Fruit fly (Drosophila melanogaster): ENCODE measurements around the gene CG11052.

Gene CG11052

dm6 chr3R:7980222-7980621, 28.9 kb downstream of the CG11052 start, which contains the start of gene Sfp84E:
Gene Sfp84E, minus strand, starts transcription at chr3R:7980322.
- TF ChIP-seq insv (optimal IDR thresholded peaks at IDR 0.05) (no peak), Myc (optimal IDR thresholded peaks at IDR 0.05) (no peak), ttk (optimal IDR thresholded peaks at IDR 0.05) (no peak)

dm6 chr3R:7978379-7979009, 30.6 kb downstream of the CG11052 start, which contains the start of the genes CD98hc and Os-C:
Gene CD98hc, minus strand, starts transcription at chr3R:7978428.
Gene Os-C, plus strand, starts transcription at chr3R:7978959.
- no peak for TF ChIP-seq insv (optimal IDR thresholded peaks at IDR 0.05)

- TF ChIP-seq Sin3A (optimal IDR thresholded peaks at IDR 0.05) (no peak), Myc (optimal IDR thresholded peaks at IDR 0.05) (no peak)
Measured at dm6 chr3R:7977011-7977925, 31.8 kb downstream of the CG11052 start.

DNA sequence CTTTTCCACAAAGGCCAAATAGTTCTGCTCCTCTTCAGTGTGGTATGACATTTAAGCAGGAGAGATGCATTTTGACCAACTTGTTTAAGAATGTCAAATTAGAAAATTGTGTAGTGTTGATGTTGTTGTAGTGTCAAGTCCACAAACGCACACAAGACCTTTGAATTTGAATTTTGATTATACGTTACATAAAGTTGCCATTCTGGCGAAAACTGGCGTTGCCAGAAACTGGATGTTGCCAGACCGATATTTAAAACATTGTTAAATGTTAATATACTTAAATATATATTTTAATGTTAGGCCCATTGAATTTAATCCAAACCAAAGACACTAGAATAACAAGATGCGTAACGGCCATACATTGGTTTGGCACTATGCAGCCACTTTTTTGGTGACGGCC, 36.0 kb downstream of the CG11052 start:
- TF ChIP-seq Sin3A (optimal IDR thresholded peaks at IDR 0.05), result no peak
- TF ChIP-seq psq (optimal IDR thresholded peaks at IDR 0.05), result no peak
- no peak for TF ChIP-seq h (optimal IDR thresholded peaks at IDR 0.05)
- no peak for TF ChIP-seq insv (optimal IDR thresholded peaks at IDR 0.05)
- no peak for TF ChIP-seq ttk (optimal IDR thresholded peaks at IDR 0.05)
- no peak for TF ChIP-seq Myc (optimal IDR thresholded peaks at IDR 0.05)

dm6 chr3R:7972179-7972578, 36.9 kb downstream of the CG11052 start:
- TF ChIP-seq Sin3A (optimal IDR thresholded peaks at IDR 0.05) (no peak), h (optimal IDR thresholded peaks at IDR 0.05) (no peak), psq (optimal IDR thresholded peaks at IDR 0.05) (no peak), insv (optimal IDR thresholded peaks at IDR 0.05) (no peak), ttk (optimal IDR thresholded peaks at IDR 0.05) (no peak), Myc (optimal IDR thresholded peaks at IDR 0.05) (no peak)

dm6 chr3R:7970640-7971039, 38.5 kb downstream of the CG11052 start:
- TF ChIP-seq insv (optimal IDR thresholded peaks at IDR 0.05), result no peak
- no peak for TF ChIP-seq Myc (optimal IDR thresholded peaks at IDR 0.05)
- TF ChIP-seq Sin3A (optimal IDR thresholded peaks at IDR 0.05), result no peak
- TF ChIP-seq ttk (optimal IDR thresholded peaks at IDR 0.05), result no peak
- no peak for TF ChIP-seq h (optimal IDR thresholded peaks at IDR 0.05)
- TF ChIP-seq psq (optimal IDR thresholded peaks at IDR 0.05), result no peak

dm6 chr3R:7969702-7970175, 39.4 kb downstream of the CG11052 start:
- TF ChIP-seq ttk (optimal IDR thresholded peaks at IDR 0.05) (no peak), Sin3A (optimal IDR thresholded peaks at IDR 0.05) (no peak), insv (optimal IDR thresholded peaks at IDR 0.05) (no peak), psq (optimal IDR thresholded peaks at IDR 0.05) (no peak), Myc (optimal IDR thresholded peaks at IDR 0.05) (no peak), h (optimal IDR thresholded peaks at IDR 0.05) (no peak)

dm6 chr3R:7968958-7969701, 40.0 kb downstream of the CG11052 start:
- TF ChIP-seq Myc (optimal IDR thresholded peaks at IDR 0.05) (no peak), ttk (optimal IDR thresholded peaks at IDR 0.05) (no peak), Sin3A (optimal IDR thresholded peaks at IDR 0.05) (no peak), psq (optimal IDR thresholded peaks at IDR 0.05) (no peak), insv (optimal IDR thresholded peaks at IDR 0.05) (no peak), h (optimal IDR thresholded peaks at IDR 0.05) (no peak)

DNA sequence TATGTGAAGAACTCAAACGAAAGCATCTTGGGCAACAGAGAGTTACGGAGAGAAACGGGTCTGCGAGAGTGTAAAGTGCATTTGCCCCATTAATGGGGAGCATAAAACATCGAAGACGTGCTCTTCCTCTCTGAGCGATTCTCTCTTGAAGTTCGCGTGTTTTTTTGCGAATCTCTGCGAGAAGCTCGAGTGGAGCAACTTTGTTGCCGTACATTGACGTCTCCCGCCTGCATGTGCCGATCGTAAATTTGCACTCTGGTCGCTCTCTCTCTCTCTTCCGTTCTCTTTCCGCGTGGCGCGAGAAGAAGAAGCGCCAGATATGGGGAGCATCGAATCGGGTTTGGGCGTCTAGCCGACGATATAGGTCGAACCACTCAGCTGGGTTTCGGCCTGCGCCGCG, 41.3 kb downstream of the CG11052 start:
- TF ChIP-seq h (optimal IDR thresholded peaks at IDR 0.05) (no peak), Myc (optimal IDR thresholded peaks at IDR 0.05) (no peak), ttk (optimal IDR thresholded peaks at IDR 0.05) (no peak), insv (optimal IDR thresholded peaks at IDR 0.05) (no peak), psq (optimal IDR thresholded peaks at IDR 0.05) (no peak), Sin3A (optimal IDR thresholded peaks at IDR 0.05) (no peak)

DNA sequence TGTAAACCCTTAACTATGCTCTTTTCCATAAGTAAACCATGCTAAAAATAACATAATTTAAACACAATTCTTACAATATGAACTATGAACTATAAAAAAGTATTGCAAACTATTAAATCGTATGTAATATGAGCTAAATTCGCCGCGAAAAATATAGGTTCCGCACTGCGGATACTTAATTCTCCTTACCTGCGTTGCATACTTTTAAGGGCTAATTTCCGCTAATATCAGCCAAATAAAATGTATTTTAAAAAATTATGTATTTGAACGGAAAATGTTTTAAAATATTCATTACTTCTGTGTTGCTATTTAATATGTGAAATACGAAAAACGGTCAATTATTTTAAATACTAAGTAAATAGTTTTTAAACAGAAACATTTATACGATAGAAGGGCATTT, 41.8 kb downstream of the CG11052 start, which contains the start of gene dsx:
dsx (minus strand) TSS at position 62 of the 400 bp plus-strand sequence.
- no peak for TF ChIP-seq insv (optimal IDR thresholded peaks at IDR 0.05)
- no peak for TF ChIP-seq Sin3A (optimal IDR thresholded peaks at IDR 0.05)
- no peak for TF ChIP-seq ttk (optimal IDR thresholded peaks at IDR 0.05)
- no peak for TF ChIP-seq h (optimal IDR thresholded peaks at IDR 0.05)
- TF ChIP-seq psq (optimal IDR thresholded peaks at IDR 0.05), result no peak
- TF ChIP-seq Myc (optimal IDR thresholded peaks at IDR 0.05), result no peak

dm6 chr3R:7966544-7967264, 42.4 kb downstream of the CG11052 start:
- TF ChIP-seq insv (optimal IDR thresholded peaks at IDR 0.05), result no peak
